Worm (Caenorhabditis elegans): ENCODE results near the gene T03D3.5.

Gene T03D3.5

DNA sequence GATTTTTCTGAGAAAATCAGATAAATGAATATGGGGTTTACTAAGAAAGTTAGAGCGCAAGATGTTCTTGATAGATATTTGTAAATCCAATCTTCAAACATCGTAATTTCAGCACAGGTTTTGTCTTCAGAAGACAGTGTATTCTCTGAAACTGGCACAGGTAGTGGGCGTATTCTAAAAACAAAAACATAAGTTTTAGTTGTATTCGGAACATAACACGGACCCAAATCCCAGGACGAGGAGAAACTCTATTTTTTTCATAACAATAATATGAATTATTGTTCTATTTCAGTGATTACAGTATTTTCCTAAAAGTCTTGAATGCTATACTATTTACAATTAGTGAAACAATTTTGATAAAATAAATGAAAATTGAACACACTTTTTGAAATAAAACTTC is 9.9 kb upstream of the T03D3.5 start, which contains the start of gene srj-45:
srj-45 (minus strand) TSS at position 101 of the 400 bp plus-strand sequence.
- TF ChIP-seq unc-62 (GFP tag; optimal IDR thresholded peaks at IDR 0.05) = no peak

ce11 chrV:2832666-2833065 is 6.0 kb upstream of the T03D3.5 start, which contains the start of gene srj-50:
srj-50 (plus strand) TSS chrV:2832966.
- TF ChIP-seq unc-62 (GFP tag; optimal IDR thresholded peaks at IDR 0.05) = no peak

ce11 chrV:2830817-2831216 is 4.2 kb upstream of the T03D3.5 start, which contains the start of gene srw-2:
srw-2 (plus strand) TSS chrV:2830878.
- no peak for TF ChIP-seq unc-62 (GFP tag; optimal IDR thresholded peaks at IDR 0.05)

ce11 chrV:2825978-2826377 is 657 bp downstream of the T03D3.5 start:
- no peak for TF ChIP-seq unc-62 (GFP tag; optimal IDR thresholded peaks at IDR 0.05)

DNA sequence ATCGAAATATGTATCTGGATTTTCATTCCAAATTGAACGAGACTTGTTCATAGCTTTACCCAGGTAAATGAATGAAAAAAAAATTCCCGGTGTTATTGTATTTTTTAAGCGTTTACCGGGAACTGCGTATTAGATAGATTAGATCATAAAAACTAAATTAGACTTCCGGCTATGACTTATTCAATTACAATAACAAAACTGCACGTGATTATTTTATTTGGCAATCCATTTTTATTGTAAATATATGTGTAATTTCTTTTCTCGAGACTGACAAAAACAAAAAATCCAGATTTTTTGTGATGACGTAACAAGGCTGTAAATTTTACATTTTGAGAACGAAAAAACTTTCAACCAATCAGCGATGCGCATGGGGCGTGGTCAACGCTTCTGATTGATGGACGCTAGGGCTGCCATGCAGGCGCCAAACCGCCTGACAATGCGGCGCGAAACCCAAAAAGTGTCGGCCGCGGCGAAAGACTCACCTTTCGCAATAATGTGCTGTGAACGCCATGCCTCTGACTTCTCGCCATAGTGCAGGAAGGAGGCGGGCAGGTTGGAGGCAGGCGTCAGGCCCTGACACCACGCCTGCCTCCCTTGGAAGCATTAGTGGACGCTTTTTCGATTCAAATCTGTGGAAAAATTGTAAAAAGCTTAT is 4.9 kb downstream of the T03D3.5 start, which contains the start of gene srh-36:
srh-36 (minus strand) TSS at position 51 of the 655 bp plus-strand sequence.
- TF ChIP-seq unc-62 (GFP tag; optimal IDR thresholded peaks at IDR 0.05) = no peak

ce11 chrV:2818117-2818516 is 8.5 kb downstream of the T03D3.5 start, which contains the start of gene srt-34:
srt-34 (minus strand) TSS chrV:2818217.
- no peak for TF ChIP-seq unc-62 (GFP tag; optimal IDR thresholded peaks at IDR 0.05)

ce11 chrV:2815956-2816355 is 10.7 kb downstream of the T03D3.5 start, which contains the start of gene F54E2.5:
F54E2.5 (minus strand) TSS chrV:2816056.
- TF ChIP-seq unc-62 (GFP tag; optimal IDR thresholded peaks at IDR 0.05) = no peak

ce11 chrV:2813856-2814255 is 12.8 kb downstream of the T03D3.5 start, which contains the start of gene F54E2.9:
F54E2.9 (minus strand) TSS chrV:2813987.
- TF ChIP-seq unc-62 (GFP tag; optimal IDR thresholded peaks at IDR 0.05) = no peak

DNA sequence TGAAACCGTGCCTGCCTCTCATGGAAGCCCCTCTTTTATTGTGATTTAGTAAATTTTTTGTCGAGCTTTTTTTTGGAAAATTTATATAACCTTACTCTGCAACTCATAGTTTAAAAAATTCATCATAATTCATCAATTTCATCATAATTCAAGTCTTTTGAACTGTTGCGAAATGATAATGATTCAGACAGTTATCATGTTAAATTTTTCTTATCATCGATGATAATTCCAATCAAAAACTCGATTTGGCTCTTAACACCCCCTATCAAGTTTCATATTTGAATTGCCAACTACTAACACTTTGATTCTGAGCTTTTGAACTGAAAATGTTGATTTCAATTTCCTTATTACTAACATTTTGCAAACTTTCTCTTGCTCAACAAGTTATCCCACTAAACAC is 16.5 kb downstream of the T03D3.5 start, which contains the start of gene F54E2.1:
F54E2.1 (plus strand) TSS at position 235 of the 400 bp plus-strand sequence.
- TF ChIP-seq unc-62 (GFP tag; optimal IDR thresholded peaks at IDR 0.05) = no peak

DNA sequence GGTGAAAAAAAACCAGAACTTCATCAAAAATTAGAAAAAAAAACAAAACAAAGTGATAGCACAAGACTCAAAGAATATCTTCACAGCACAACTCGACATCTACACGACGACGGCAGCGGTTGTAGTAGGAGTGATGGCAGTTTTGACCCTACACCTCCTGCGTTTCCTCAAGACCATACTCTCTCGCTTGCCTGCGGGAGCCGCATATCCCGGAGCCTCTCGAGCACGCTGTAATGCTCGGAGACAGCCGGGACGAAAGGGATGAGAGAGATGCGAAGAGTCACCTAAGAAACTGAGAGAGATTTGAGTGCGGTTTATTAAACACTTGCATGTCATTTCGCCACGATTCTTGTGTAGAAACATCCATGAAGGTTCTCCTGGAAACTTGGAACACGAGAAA is 17.2 kb downstream of the T03D3.5 start:
- no peak for TF ChIP-seq unc-62 (GFP tag; optimal IDR thresholded peaks at IDR 0.05)

DNA sequence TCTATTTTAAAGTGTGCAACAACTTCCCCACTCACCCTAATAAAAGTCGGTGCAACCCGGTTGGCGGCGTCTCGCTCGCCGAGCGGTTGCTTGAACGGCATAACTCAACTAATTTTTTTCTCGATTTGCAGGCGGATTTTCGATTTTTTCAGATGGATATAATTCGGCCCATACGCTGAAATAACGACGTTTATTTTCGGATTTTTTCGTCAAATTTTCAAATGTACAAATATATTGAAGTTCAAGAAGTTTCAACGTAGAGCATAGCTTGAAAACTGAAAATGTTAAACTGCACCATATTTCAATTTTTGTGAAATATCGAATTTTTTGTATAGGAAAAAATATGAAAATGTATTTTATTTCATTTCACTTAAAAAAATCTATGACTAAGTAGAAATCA is 18.9 kb downstream of the T03D3.5 start, which contains the start of gene ketn-1:
ketn-1 (minus strand) TSS at position 101 of the 400 bp plus-strand sequence.
- TF ChIP-seq unc-62 (GFP tag; optimal IDR thresholded peaks at IDR 0.05) = no peak

DNA sequence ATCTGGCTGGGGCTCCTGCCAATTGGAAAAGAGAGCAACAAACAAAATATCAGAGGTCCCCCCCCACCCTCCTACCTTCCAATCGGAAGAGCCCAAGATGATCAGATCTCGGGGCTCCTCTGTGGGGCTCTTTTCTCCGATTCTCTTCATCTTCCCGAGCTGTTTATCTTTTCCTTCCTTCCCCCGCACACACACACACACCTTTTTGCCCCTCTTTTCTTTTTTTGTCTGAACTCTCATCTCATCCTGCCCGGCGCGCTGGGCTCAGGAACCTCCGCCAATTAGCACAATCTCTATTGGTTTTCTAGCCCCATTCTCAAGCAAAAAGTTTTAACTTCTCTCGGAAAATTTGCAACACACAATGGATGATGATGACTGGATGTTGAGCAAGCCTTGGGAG is 23.4 kb downstream of the T03D3.5 start:
- TF ChIP-seq unc-62 (GFP tag; optimal IDR thresholded peaks at IDR 0.05) = no peak

DNA sequence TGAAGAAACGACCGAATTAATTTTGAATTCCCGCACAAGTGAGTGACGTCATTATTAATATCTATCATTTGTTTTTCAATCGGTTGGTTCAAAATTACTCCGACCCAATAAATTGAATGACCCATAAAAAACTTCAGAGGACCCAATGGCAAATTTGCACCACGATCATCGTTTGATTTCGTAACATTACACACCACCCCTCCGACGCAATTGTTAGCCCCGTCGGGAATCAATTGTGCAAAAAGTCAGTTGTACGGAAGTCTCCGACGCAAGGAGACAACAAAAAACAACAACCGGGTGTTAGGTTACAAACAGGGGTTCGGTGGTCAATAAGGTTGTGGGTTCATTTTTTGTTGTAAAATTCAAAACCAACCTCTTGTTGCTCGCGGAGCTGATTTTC is 24.7 kb downstream of the T03D3.5 start:
- no peak for TF ChIP-seq unc-62 (GFP tag; optimal IDR thresholded peaks at IDR 0.05)

- TF ChIP-seq unc-62 (GFP tag; optimal IDR thresholded peaks at IDR 0.05) = no peak
Measured at ce11 chrV:2800676-2801075, 26.0 kb downstream of the T03D3.5 start.

- no peak for TF ChIP-seq unc-62 (GFP tag; optimal IDR thresholded peaks at IDR 0.05)
Measured at ce11 chrV:2799172-2799869, 27.3 kb downstream of the T03D3.5 start.

DNA sequence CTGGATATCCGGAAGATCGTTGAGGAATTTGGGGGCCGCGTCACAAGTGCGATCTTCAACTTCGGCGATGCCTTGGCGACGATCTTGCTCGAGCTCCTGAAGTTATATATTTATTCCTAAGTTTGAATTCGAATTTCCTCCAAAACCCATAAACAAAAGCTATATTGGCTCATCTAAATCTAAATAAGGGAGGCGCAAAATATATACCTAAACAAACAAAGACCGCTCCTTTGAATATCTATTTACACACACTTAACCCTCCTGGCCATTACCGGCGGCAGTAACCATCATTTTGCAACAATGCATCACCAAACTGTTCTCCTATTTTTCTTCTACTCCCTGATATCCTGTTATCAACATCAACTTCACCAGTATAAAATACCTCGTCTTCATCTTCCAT is 30.6 kb downstream of the T03D3.5 start, which contains the start of gene F54E2.2:
F54E2.2 (plus strand) TSS at position 301 of the 400 bp plus-strand sequence.
- TF ChIP-seq unc-62 (GFP tag; optimal IDR thresholded peaks at IDR 0.05) = no peak

- no peak for TF ChIP-seq unc-62 (GFP tag; optimal IDR thresholded peaks at IDR 0.05)
Measured at ce11 chrV:2792958-2793357, 33.7 kb downstream of the T03D3.5 start.
